Worm (Caenorhabditis elegans): ENCODE results near the gene cnc-10.
A peak's percentile ranks its signal among the peaks of the same experiment; 100 is the strongest.

The cnc-10 gene

DNA sequence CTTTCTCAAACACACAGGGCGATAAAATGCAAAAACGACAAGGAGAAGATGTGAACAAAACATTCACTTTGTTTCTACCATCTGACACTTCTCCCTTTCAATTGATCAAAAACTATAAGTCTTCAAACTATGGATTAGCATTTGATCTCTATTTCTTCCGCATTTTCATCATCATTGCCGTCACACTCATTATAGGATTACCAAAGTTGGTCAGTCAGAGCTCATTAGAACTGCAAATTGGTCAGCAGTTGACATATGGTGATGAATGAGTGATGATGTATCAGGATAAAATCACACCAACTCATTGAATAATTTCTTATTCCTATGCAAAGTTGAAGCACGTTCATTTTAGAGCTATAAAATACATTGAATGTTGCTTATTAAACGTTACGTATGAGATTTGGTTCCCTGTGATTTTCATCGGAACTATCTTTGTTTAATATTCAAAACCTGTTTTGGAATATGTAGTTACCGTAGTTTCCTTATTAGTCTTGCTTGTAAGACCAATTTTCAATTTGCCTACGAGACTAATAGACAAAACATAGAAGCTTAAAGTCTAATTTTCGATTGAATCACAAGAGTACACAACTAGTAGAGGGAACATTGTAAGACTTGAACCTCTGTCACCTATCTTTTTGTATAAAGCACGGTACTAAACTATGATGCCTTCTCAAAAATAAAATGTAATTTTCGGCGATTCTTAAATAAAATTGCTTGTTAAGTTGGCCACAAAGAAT lies 26.6 kb downstream of the cnc-10 start:
- TF ChIP-seq ceh-18 (tag; optimal IDR thresholded peaks at IDR 0.05): no peak
- TF ChIP-seq unc-86 (tag; optimal IDR thresholded peaks at IDR 0.05): no peak
- no peak for TF ChIP-seq fkh-6 (tag; optimal IDR thresholded peaks at IDR 0.05)
- TF ChIP-seq nfya-1 (tag; optimal IDR thresholded peaks at IDR 0.05): no peak
- TF ChIP-seq sox-4 (tag; optimal IDR thresholded peaks at IDR 0.05): no peak
- TF ChIP-seq lim-6 (tag; optimal IDR thresholded peaks at IDR 0.05): no peak

DNA sequence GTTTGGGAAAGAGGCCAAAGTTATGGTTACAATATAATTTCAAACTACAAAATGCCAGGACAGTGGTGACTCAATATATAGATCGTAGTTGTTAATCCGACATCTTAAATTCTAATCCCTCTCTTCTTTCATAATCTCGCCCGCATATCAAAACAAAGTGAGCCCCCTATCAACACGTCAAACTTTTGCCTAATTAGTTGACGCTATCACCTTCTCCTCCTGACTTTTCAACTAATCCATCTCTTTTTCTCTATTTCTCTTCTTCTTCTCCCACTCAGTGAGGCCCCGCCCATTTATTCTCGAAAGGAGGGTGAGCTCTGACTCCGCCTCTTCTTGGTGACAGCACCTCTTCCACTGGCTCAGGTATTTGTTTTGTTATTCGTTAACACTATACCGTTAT lies 28.3 kb downstream of the cnc-10 start:
- TF ChIP-seq zip-5 (tag; optimal IDR thresholded peaks at IDR 0.05): no peak
- TF ChIP-seq C08G9.2 (tag; optimal IDR thresholded peaks at IDR 0.05): no peak
- no peak for TF ChIP-seq pqm-1 (tag; optimal IDR thresholded peaks at IDR 0.05)
- no peak for TF ChIP-seq K09A11.1 (tag; optimal IDR thresholded peaks at IDR 0.05; ENCODE audit: insufficient read depth)
- no peak for TF ChIP-seq rnt-1 (tag; optimal IDR thresholded peaks at IDR 0.05)
- no peak for TF ChIP-seq nhr-11 (tag; optimal IDR thresholded peaks at IDR 0.05)
- TF ChIP-seq lim-6 (tag; optimal IDR thresholded peaks at IDR 0.05): no peak
- no peak for TF ChIP-seq ahr-1 (tag; optimal IDR thresholded peaks at IDR 0.05)
- no peak for TF ChIP-seq unc-86 (tag; optimal IDR thresholded peaks at IDR 0.05)
- TF ChIP-seq unc-55 (GFP tag; optimal IDR thresholded peaks at IDR 0.05): no peak

DNA sequence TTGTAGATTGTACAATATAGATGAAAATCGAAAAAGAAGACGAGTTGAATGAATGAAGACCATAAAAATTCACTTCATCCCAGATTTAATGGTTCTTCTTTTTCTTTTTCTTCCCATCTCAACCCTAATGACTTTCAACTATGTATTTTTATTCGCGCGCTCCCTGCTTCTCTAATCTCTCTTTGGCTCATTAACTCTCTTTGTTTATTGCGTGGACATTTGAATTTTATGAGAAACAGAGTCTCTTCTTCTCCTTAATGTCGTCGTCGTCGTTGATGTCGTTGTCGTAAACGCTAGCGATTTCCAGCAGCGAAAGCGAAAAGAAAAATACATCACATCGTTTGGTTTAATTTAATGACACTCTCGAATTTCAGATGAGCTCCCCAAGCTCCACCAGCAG lies 31.5 kb downstream of the cnc-10 start:
- TF ChIP-seq pha-2 (tag; optimal IDR thresholded peaks at IDR 0.05): no peak
- no peak for TF ChIP-seq eyg-1 (tag; optimal IDR thresholded peaks at IDR 0.05)
- TF ChIP-seq nhr-11 (tag; optimal IDR thresholded peaks at IDR 0.05): no peak
- TF ChIP-seq pha-4 (tag; optimal IDR thresholded peaks at IDR 0.05): no peak
- TF ChIP-seq ceh-34 (tag; optimal IDR thresholded peaks at IDR 0.05): no peak
- TF ChIP-seq pax-1 (tag; optimal IDR thresholded peaks at IDR 0.05): no peak
- TF ChIP-seq ceh-45 (GFP tag; IDR thresholded peaks at IDR 0.05): no peak
- no peak for TF ChIP-seq nhr-232 (tag; optimal IDR thresholded peaks at IDR 0.05)
- no peak for TF ChIP-seq ttx-3 (tag; optimal IDR thresholded peaks at IDR 0.05)
- no peak for TF ChIP-seq ceh-9 (tag; optimal IDR thresholded peaks at IDR 0.05)
- TF ChIP-seq ceh-6 (GFP tag; optimal IDR thresholded peaks at IDR 0.05): no peak
- no peak for TF ChIP-seq unc-86 (tag; optimal IDR thresholded peaks at IDR 0.05)
- TF ChIP-seq ahr-1 (tag; optimal IDR thresholded peaks at IDR 0.05): no peak
- TF ChIP-seq ref-2 (tag; optimal IDR thresholded peaks at IDR 0.05): no peak
- TF ChIP-seq npax-4 (tag; optimal IDR thresholded peaks at IDR 0.05): no peak
- TF ChIP-seq lim-6 (tag; optimal IDR thresholded peaks at IDR 0.05): no peak

DNA sequence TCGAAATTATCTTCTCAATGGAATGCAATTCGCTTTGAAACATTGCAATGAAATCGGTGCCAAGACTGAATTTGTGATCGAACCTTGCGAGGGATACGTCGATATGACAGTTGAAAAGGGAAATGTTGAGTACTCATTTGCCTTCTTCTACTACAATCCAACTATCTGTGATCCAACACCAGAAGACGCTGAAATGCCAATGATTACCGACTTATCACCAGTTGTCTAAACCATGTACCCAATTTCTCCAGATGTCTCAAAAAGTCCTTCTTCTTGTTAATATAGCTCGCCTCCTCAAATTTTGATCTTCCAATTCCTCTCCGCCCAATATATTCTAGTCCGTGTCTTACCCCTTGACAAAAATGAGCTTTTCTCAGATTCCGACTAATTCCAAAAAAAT lies 33.1 kb downstream of the cnc-10 start:
- TF ChIP-seq ceh-6 (GFP tag; optimal IDR thresholded peaks at IDR 0.05): no peak

DNA sequence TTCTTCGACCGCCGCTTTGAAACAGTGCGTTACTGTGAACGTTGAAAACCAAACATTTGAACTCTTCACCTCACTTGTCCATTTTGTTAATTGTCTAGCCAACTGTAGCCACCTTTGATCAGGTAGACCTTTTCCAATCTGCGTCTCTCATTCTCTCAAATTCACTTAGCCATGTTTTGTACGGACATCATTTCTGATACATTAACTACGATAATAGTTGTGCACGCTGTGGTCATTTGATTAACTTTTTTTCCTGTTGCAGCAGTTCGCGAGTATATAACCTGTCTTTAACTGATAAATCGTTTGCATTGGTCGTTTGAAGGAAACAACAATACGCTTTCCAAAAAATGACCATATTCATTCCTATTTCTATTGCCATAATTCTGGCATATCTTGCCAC lies 34.4 kb downstream of the cnc-10 start, which contains the start of gene cyp-29A2:
Gene cyp-29A2, plus strand, starts transcription at position 190 of the 400 bp plus-strand sequence.
- no peak for TF ChIP-seq hlh-6 (tag; optimal IDR thresholded peaks at IDR 0.05)
- no peak for TF ChIP-seq ceh-9 (tag; optimal IDR thresholded peaks at IDR 0.05)
- TF ChIP-seq hlh-15 (tag; optimal IDR thresholded peaks at IDR 0.05): no peak

DNA sequence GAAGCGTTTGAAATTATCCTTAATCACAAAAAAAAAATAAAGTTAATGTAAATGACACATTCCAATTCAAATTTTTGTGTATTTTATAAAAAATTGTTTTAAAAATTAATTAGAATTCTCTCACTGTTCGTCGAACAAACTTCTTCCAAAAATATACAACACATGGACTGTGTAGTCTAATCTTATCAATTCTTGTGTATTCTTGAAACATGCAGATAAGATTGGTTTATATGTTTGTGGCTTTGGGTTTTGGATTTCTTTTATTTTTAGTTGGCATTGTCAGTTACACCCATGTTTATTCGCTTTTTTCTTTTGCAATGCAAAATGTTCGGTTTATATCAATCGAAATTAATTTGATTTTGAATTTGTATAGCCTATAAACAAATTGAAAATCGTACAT lies 37.4 kb downstream of the cnc-10 start:
- TF ChIP-seq hlh-13 (GFP tag; optimal IDR thresholded peaks at IDR 0.05): no peak
- peak; percentile 24 for TF ChIP-seq elt-2 (tag; optimal IDR thresholded peaks at IDR 0.05)

DNA sequence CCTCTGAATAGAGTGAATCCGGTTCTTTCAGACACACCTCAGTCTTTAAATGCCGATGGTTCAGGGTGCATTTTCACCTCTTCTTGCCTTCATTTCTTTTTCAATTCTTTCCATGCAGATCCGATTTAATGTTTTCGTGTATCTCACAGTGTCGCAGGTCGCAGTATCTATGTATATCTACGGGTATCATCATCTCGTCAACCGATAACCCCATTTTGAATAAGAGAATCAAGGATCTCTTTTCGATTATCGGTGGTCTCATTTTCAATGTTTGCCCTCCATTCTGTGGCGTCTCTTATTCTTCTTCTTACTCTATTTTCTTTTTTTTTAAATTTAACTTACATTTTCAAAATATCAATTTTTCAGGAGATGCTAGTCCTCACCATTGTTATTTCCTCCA lies 37.9 kb downstream of the cnc-10 start, which contains the start of gene T19B10.2:
Gene T19B10.2, plus strand, starts transcription at position 367 of the 400 bp plus-strand sequence.
- TF ChIP-seq pax-1 (tag; optimal IDR thresholded peaks at IDR 0.05) (no peak), ceh-30 (tag; optimal IDR thresholded peaks at IDR 0.05) (no peak), unc-55 (GFP tag; optimal IDR thresholded peaks at IDR 0.05) (no peak)

Measured in whole organism, late embryonic.